Worm (Caenorhabditis elegans): ENCODE measurements around the gene rap-1.
A peak's percentile ranks its signal among the peaks of the same experiment; 100 is the strongest.

Gene rap-1

ce11 chrIV:8893746-8894145, 24.9 kb downstream of the rap-1 start, which contains the start of gene rad-54.L2 (continued):
- TF ChIP-seq egl-27 (tag; optimal IDR thresholded peaks at IDR 0.05) (no peak), egl-13 (tag; optimal IDR thresholded peaks at IDR 0.05) (peak; percentile 4), fos-1 (tag; optimal IDR thresholded peaks at IDR 0.05) (peak; percentile 5), mep-1 (tag; optimal IDR thresholded peaks at IDR 0.05) (peak; percentile 76), efl-1 (optimal IDR thresholded peaks at IDR 0.05) (peak; percentile 54 to 65), efl-1 (GFP tag; optimal IDR thresholded peaks at IDR 0.05 in 1 of 2) (peak; percentile 65 to 93), efl-3 (GFP tag; optimal IDR thresholded peaks at IDR 0.05) (no peak), ceh-82 (tag; optimal IDR thresholded peaks at IDR 0.05) (no peak), nhr-12 (tag; optimal IDR thresholded peaks at IDR 0.05) (no peak), xbp-1 (tag; optimal IDR thresholded peaks at IDR 0.05) (peak; percentile 8), zip-4 (GFP tag; optimal IDR thresholded peaks at IDR 0.05) (peak; percentile 39), swsn-7 (tag; optimal IDR thresholded peaks at IDR 0.05) (peak; percentile 25), lir-3 (tag; optimal IDR thresholded peaks at IDR 0.05; ENCODE audit: poor library complexity) (no peak), nhr-90 (tag; optimal IDR thresholded peaks at IDR 0.05; ENCODE audit: poor library complexity) (peak; percentile 23), jun-1 (tag; optimal IDR thresholded peaks at IDR 0.05) (no peak), mef-2 (tag; optimal IDR thresholded peaks at IDR 0.05) (no peak)

DNA sequence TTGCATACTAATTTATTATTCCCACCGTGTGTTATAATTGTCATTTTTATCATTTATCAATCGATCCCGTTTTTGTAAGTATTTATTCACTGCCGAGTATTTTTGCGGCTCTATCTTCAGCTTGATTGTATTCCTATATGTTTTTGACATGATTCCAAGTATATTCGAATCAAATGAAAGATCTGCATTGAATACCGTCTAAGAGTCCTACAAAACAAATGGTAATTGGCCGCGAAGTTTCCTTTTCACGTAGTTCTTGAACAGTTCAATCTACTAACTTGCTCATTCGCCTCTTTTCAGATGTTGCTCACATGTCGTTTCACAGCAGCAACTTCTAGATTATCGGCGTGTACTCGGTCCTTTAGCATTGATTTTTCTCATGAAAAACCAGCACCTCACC, 26.1 kb downstream of the rap-1 start, which contains the start of gene C27B7.2:
TSS of gene C27B7.2 (plus strand) at position 301 of the 400 bp plus-strand sequence.
- TF ChIP-seq F16B12.6 (tag; optimal IDR thresholded peaks at IDR 0.05) (no peak), sptf-1 (tag; optimal IDR thresholded peaks at IDR 0.05) (no peak), snpc-4 (tag; optimal IDR thresholded peaks at IDR 0.05) (no peak), fos-1 (tag; optimal IDR thresholded peaks at IDR 0.05) (no peak), ets-5 (GFP tag; IDR thresholded peaks at IDR 0.05) (no peak), tlp-1 (tag; optimal IDR thresholded peaks at IDR 0.05) (no peak), egl-13 (tag; optimal IDR thresholded peaks at IDR 0.05) (no peak), sox-4 (tag; optimal IDR thresholded peaks at IDR 0.05) (no peak), lin-15B (tag; optimal IDR thresholded peaks at IDR 0.05) (no peak)

ce11 chrIV:8891131-8891530, 27.6 kb downstream of the rap-1 start, which contains the start of gene spr-2:
TSS of gene spr-2 (plus strand) at chrIV:8891462.
- TF ChIP-seq Y116A8C.19 (tag; optimal IDR thresholded peaks at IDR 0.05; ENCODE audit: borderline replicate concordance), result no peak
- TF ChIP-seq nhr-71 (tag; optimal IDR thresholded peaks at IDR 0.05), result peak; percentile 89
- no peak for TF ChIP-seq ceh-88 (GFP tag; IDR thresholded peaks at IDR 0.05)
- no peak for TF ChIP-seq sup-37 (GFP tag; optimal IDR thresholded peaks at IDR 0.05)
- TF ChIP-seq snu-23 (GFP tag; optimal IDR thresholded peaks at IDR 0.05), result peak; percentile 78
- TF ChIP-seq xbp-1 (tag; optimal IDR thresholded peaks at IDR 0.05), result peak; percentile 80
- TF ChIP-seq ceh-63 (GFP tag; optimal IDR thresholded peaks at IDR 0.05), result no peak
- peak; percentile 75 for TF ChIP-seq nhr-19 (GFP tag; conservative IDR thresholded peaks at IDR 0.05)
- TF ChIP-seq lin-35 (GFP tag; optimal IDR thresholded peaks at IDR 0.05), result peak; percentile 86 to 91
- TF ChIP-seq lsy-2 (tag; optimal IDR thresholded peaks at IDR 0.05), result peak; percentile 84 to 87
- TF ChIP-seq nhr-237 (tag; optimal IDR thresholded peaks at IDR 0.05), result no peak
- peak; percentile 39 for TF ChIP-seq jun-1 (tag; optimal IDR thresholded peaks at IDR 0.05)
- no peak for TF ChIP-seq aha-1 (tag; optimal IDR thresholded peaks at IDR 0.05)
- TF ChIP-seq ces-1 (GFP tag; optimal IDR thresholded peaks at IDR 0.05), result no peak
- peak in 2 of 6 experiments; percentile 12 to 34 for TF ChIP-seq elt-3 (tag; optimal IDR thresholded peaks at IDR 0.05)
- no peak for TF ChIP-seq pax-3 (tag; optimal IDR thresholded peaks at IDR 0.05)
- TF ChIP-seq dpl-1 (GFP tag; optimal IDR thresholded peaks at IDR 0.05), result peak; percentile 84 to 88 (median 87)
- TF ChIP-seq ceh-90 (tag; optimal IDR thresholded peaks at IDR 0.05), result no peak
- no peak for TF ChIP-seq zag-1 (tag; optimal IDR thresholded peaks at IDR 0.05)
- TF ChIP-seq nhr-47 (tag; optimal IDR thresholded peaks at IDR 0.05), result peak; percentile 84
- TF ChIP-seq zip-4 (GFP tag; optimal IDR thresholded peaks at IDR 0.05), result no peak
- no peak for TF ChIP-seq hlh-17 (GFP tag; optimal IDR thresholded peaks at IDR 0.05; ENCODE audit: borderline replicate concordance)
- TF ChIP-seq ama-1 (optimal IDR thresholded peaks at IDR 0.05), result no peak
- peak; percentile 41 for TF ChIP-seq aly-2 (tag; optimal IDR thresholded peaks at IDR 0.05)
- peak; percentile 76 for TF ChIP-seq C16A3.4 (tag; optimal IDR thresholded peaks at IDR 0.05)
- 0 out of 2 replicates have a peak, but pooled peaks have one; percentile 18 for TF ChIP-seq grh-1 (GFP tag; IDR thresholded peaks at IDR 0.05)
- TF ChIP-seq unc-98 (GFP tag; IDR thresholded peaks at IDR 0.05), result no peak
- TF ChIP-seq pag-3 (tag; optimal IDR thresholded peaks at IDR 0.05; ENCODE audit: borderline replicate concordance, insufficient read depth), result no peak
- peak; percentile 67 for TF ChIP-seq nhr-11 (tag; optimal IDR thresholded peaks at IDR 0.05)
- peak; percentile 92 for TF ChIP-seq mep-1 (tag; optimal IDR thresholded peaks at IDR 0.05)
- TF ChIP-seq fkh-10 (GFP tag; optimal IDR thresholded peaks at IDR 0.05), result peak; percentile 30

Data from whole organism, L1 larva.